Worm (Caenorhabditis elegans) whole organism, early embryonic: ENCODE results near the gene srbc-6.

Experiments
- F13C5.2 ChIP-seq: sonication (generic microtip); optimal IDR thresholded peaks from 2 replicates; lab custom pipeline; 2017; ENCODE audit warnings: mild to moderate bottlenecking, missing genetic modification characterization, inconsistent platforms, missing compliant biosample characterization
- aly-1 ChIP-seq: sonication (generic microtip); optimal IDR thresholded peaks from 2 replicates; lab custom pipeline; 2016; ENCODE audit warnings: missing genetic modification characterization, missing compliant biosample characterization
- ama-1 ChIP-seq: fragments of 150-350 bp; optimal IDR thresholded peaks from 2 replicates; lab custom pipeline; 2014
- ceh-13 ChIP-seq: fragments of 200-800 bp; sonication (Bioruptor generic); optimal IDR thresholded peaks from 2 replicates; lab custom pipeline; 2018; ENCODE audit warnings: mild to moderate bottlenecking, missing genetic modification characterization, missing compliant biosample characterization
- ets-7 ChIP-seq: sonication (generic microtip); optimal IDR thresholded peaks from 2 replicates; lab custom pipeline; 2016; ENCODE audit warnings: missing genotype, missing genetic modification characterization, missing compliant biosample characterization
- flt-1 ChIP-seq: fragments of 200-800 bp; sonication (Bioruptor generic); IDR thresholded peaks from 2 replicates; pipeline ENCODE4 v1.3.6; 2022; ENCODE audit warnings: missing genetic modification characterization, missing compliant biosample characterization
- hmbx-1 ChIP-seq: sonication (generic microtip); optimal IDR thresholded peaks from 2 replicates; lab custom pipeline; 2016; ENCODE audit warnings: mild to moderate bottlenecking, missing genetic modification characterization, missing compliant biosample characterization
- hmg-4 ChIP-seq: fragments of 200-800 bp; sonication (Bioruptor generic); optimal IDR thresholded peaks from 2 replicates; lab custom pipeline; 2018; ENCODE audit warnings: mild to moderate bottlenecking, missing genetic modification characterization, missing compliant biosample characterization
- hnd-1 ChIP-seq: sonication (generic microtip); optimal IDR thresholded peaks from 2 replicates; lab custom pipeline; 2016; ENCODE audit warnings: missing genetic modification characterization, missing compliant biosample characterization
- pes-1 ChIP-seq: fragments of 200-800 bp; sonication (Bioruptor generic); IDR thresholded peaks from 2 replicates; pipeline ENCODE4 v1.3.6; 2022; ENCODE audit warnings: missing genetic modification reagents, missing genetic modification characterization, missing compliant biosample characterization
- scrt-1 ChIP-seq: fragments of 200-800 bp; sonication (Bioruptor generic); IDR thresholded peaks from 2 replicates; pipeline ENCODE4 v1.3.6; 2022; ENCODE audit warnings: missing genetic modification characterization, missing compliant biosample characterization
- sea-1 ChIP-seq: fragments of 200-800 bp; sonication (Bioruptor generic); conservative IDR thresholded peaks from 2 replicates; pipeline ENCODE4 v1.3.6; 2022; ENCODE audit warnings: missing genetic modification characterization, missing compliant biosample characterization
- tbx-11 ChIP-seq: fragments of 200-800 bp; sonication (Bioruptor generic); IDR thresholded peaks from 2 replicates; pipeline ENCODE4 v1.3.6; 2022; ENCODE audit warnings: missing genetic modification characterization, missing compliant biosample characterization
- tbx-37 ChIP-seq: fragments of 200-800 bp; sonication (Bioruptor generic); conservative IDR thresholded peaks from 2 replicates; pipeline ENCODE4 v1.3.6; 2022; ENCODE audit warnings: missing genetic modification reagents, missing genetic modification characterization, missing compliant biosample characterization

- TF ChIP-seq flt-1 (no peak), ceh-13 (GFP tag; lab: Kevin White, UChicago) (no peak), ama-1 (no peak), ets-7 (tag; lab: Kevin White, UChicago) (no peak), pes-1 (GFP tag; lab: Robert Waterston, UW) (no peak), tbx-37 (GFP tag; lab: Robert Waterston, UW) (no peak), F13C5.2 (no peak), aly-1 (tag; lab: Kevin White, UChicago) (no peak), tbx-11 (no peak), scrt-1 (GFP tag; lab: Robert Waterston, UW) (no peak), hnd-1 (tag; lab: Kevin White, UChicago) (no peak), sea-1 (GFP tag; lab: Robert Waterston, UW) (no peak), hmbx-1 (tag; lab: Kevin White, UChicago) (no peak), hmg-4 (no peak)
Measured at ce11 chrV:3156786-3157185, 13.2 kb upstream of the srbc-6 start, which contains the start of gene exh-1.
